Worm (Caenorhabditis elegans) whole organism, L3 larva: ENCODE measurements around the gene gpa-13.

Experiments
- ama-1 ChIP-seq: fragments of 150-350 bp; optimal IDR thresholded peaks from 2 replicates; lab custom pipeline; 2018
- ceh-9 ChIP-seq: sonication (generic microtip); optimal IDR thresholded peaks from 2 replicates; lab custom pipeline; 2018; ENCODE audit warnings: missing biosample characterization, missing genetic modification characterization
- elt-3 ChIP-seq, 3 experiments: fragments of 150-350 bp in 1 of 3; sonication (generic microtip) in 2 of 3; optimal IDR thresholded peaks; 2 replicates in 2 of 3; 4 replicates in 1 of 3; lab custom pipeline; 2014 to 2017; ENCODE audit warnings: missing biosample characterization in 3 of 3, missing genetic modification characterization in 3 of 3
- fos-1 ChIP-seq: fragments of 150-350 bp; optimal IDR thresholded peaks from 2 replicates; lab custom pipeline; 2014; ENCODE audit warnings: missing biosample characterization, missing genetic modification characterization
- lin-39 ChIP-seq: fragments of 150-350 bp; optimal IDR thresholded peaks from 2 replicates; lab custom pipeline; 2018; ENCODE audit warnings: missing biosample characterization, missing genetic modification reagents, missing genetic modification characterization
- nhr-11 ChIP-seq: fragments of 150-350 bp; optimal IDR thresholded peaks from 2 replicates; lab custom pipeline; 2014; ENCODE audit warnings: missing biosample characterization, missing genetic modification characterization
- nhr-23 ChIP-seq: fragments of 150-350 bp; optimal IDR thresholded peaks from 2 replicates; lab custom pipeline; 2014; ENCODE audit warnings: missing biosample characterization, missing genetic modification reagents, missing genetic modification characterization
- nhr-25 ChIP-seq: sonication (generic microtip); optimal IDR thresholded peaks from 2 replicates; lab custom pipeline; 2017; ENCODE audit warnings: missing biosample characterization, missing genetic modification characterization
- nhr-67 ChIP-seq: fragments of 150-350 bp; optimal IDR thresholded peaks from 2 replicates; lab custom pipeline; 2014; ENCODE audit warnings: missing biosample characterization, missing genetic modification characterization
- nhr-77 ChIP-seq: fragments of 150-350 bp; optimal IDR thresholded peaks from 2 replicates; lab custom pipeline; 2014; ENCODE audit warnings: missing biosample characterization, missing genetic modification characterization
- skn-1 ChIP-seq: fragments of 150-350 bp; optimal IDR thresholded peaks from 2 replicates; lab custom pipeline; 2014; ENCODE audit warnings: missing biosample characterization, missing genetic modification characterization
- snpc-4 ChIP-seq: fragments of 150-350 bp; optimal IDR thresholded peaks from 2 replicates; lab custom pipeline; 2014; ENCODE audit warnings: missing biosample characterization, missing genetic modification characterization
- zag-1 ChIP-seq: fragments of 150-350 bp; optimal IDR thresholded peaks from 2 replicates; lab custom pipeline; 2014; ENCODE audit warnings: missing biosample characterization, missing genetic modification characterization
- ztf-11 ChIP-seq: fragments of 150-350 bp; optimal IDR thresholded peaks from 2 replicates; lab custom pipeline; 2014; ENCODE audit warnings: missing biosample characterization, missing genetic modification characterization

DNA sequence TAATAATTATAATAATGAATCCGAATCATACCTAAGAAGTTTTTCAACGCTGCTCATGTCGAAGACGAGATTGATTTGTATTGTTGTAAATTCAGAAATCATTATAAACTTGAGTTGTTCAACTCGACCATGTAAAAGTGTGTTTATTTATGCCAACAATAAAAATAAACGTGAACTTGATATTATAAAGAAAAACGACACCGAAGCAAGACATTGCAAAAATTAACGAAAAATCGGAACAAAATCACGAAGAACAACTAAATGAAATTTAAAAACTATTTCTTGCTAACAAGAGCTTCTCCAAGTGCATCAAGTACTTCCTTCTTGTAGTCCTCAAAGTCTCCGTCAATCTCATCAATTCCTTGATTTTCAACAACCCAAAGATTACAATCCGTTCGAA, 6.2 kb upstream of the gpa-13 start, which contains the start of gene F18E2.15:
- TF ChIP-seq nhr-23 (tag; lab: Kevin White, UChicago) (no peak), lin-39 (tag; lab: Kevin White, UChicago) (no peak), skn-1 (tag; lab: Kevin White, UChicago) (no peak), zag-1 (tag; lab: Kevin White, UChicago) (no peak), ztf-11 (tag; lab: Kevin White, UChicago) (no peak), snpc-4 (tag; lab: Kevin White, UChicago) (no peak), nhr-67 (tag; lab: Kevin White, UChicago) (no peak), nhr-11 (no peak), nhr-77 (tag; lab: Kevin White, UChicago) (no peak), elt-3 (tag; optimal IDR thresholded peaks at IDR 0.05; lab: Kevin White, UChicago) (no peak), fos-1 (tag; lab: Kevin White, UChicago) (no peak), ama-1 (no peak), ceh-9 (tag; lab: Kevin White, UChicago) (no peak), nhr-25 (tag; lab: Kevin White, UChicago) (no peak)
